Worm (Caenorhabditis elegans) whole organism, late embryonic: Measurements from ENCODE around the gene ddx-17.

Experiments
- Y22D7AL.16 ChIP-seq: sonication (generic microtip); optimal IDR thresholded peaks from 2 replicates; lab custom pipeline; 2016; ENCODE audit warnings: missing genetic modification characterization, missing compliant biosample characterization
- ama-1 ChIP-seq: fragments of 150-350 bp; optimal IDR thresholded peaks from 2 replicates; lab custom pipeline; 2014
- ceh-31 ChIP-seq: sonication (generic microtip); optimal IDR thresholded peaks from 2 replicates; lab custom pipeline; 2016; ENCODE audit warnings: missing genetic modification characterization, missing compliant biosample characterization
- nhr-11 ChIP-seq: fragments of 150-350 bp; optimal IDR thresholded peaks from 2 replicates; lab custom pipeline; 2014; ENCODE audit warnings: missing biosample characterization, missing genetic modification characterization
- pha-4 ChIP-seq: fragments of 150-350 bp; optimal IDR thresholded peaks from 2 replicates; lab custom pipeline; 2018; ENCODE audit warnings: missing biosample characterization, missing genetic modification reagents, missing genetic modification characterization
- pqm-1 ChIP-seq: sonication (generic microtip); optimal IDR thresholded peaks from 2 replicates; lab custom pipeline; 2016; ENCODE audit warnings: missing genetic modification characterization, missing compliant biosample characterization
- ref-2 ChIP-seq: sonication (generic microtip); optimal IDR thresholded peaks from 2 replicates; lab custom pipeline; 2016; ENCODE audit warnings: missing genetic modification characterization, missing compliant biosample characterization
- zip-5 ChIP-seq: sonication (generic microtip); optimal IDR thresholded peaks from 2 replicates; lab custom pipeline; 2016; ENCODE audit warnings: missing genetic modification characterization, missing compliant biosample characterization

- TF ChIP-seq ceh-31 = peak; percentile 60
- no peak for TF ChIP-seq zip-5 (tag; lab: Kevin White, UChicago)
- TF ChIP-seq ama-1 (lab: Kevin White, UChicago) = no peak
- TF ChIP-seq Y22D7AL.16 (tag; lab: Kevin White, UChicago) = no peak
- TF ChIP-seq pha-4 (tag; lab: Kevin White, UChicago) = no peak
- no peak for TF ChIP-seq pqm-1
- TF ChIP-seq nhr-11 (tag; lab: Kevin White, UChicago) = no peak
- no peak for TF ChIP-seq ref-2 (tag; lab: Kevin White, UChicago)
These were observed at the start of gene ddx-17, which contains the start of gene aip-1 for ce11 chrV:14012002-14012554.
